Fruit fly (Drosophila melanogaster): ENCODE data around the gene sNPF-R.

DNA sequence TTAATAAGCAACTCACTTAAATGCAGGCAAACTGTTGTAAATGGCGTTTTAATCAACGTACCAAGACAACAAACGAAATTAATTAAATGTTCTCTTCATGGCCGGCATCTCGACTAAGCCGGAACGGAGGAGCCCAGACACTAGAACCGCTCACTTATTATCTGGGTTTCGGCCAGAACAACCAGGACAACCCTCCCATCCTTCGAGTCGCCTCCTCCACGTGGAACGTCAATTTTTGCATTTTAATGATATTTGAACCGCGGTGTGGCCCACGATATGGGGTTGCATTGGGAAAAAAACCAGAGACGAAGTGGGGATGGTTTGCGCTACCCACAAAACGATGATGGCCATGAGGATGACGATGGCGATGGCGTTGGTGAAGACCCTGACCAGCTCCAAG, 3.8 kb downstream of the sNPF-R start:
- no peak for TF ChIP-seq psq (optimal IDR thresholded peaks at IDR 0.05)
- TF ChIP-seq ttk (optimal IDR thresholded peaks at IDR 0.05), result no peak
- TF ChIP-seq h (optimal IDR thresholded peaks at IDR 0.05), result no peak
- no peak for TF ChIP-seq Sin3A (optimal IDR thresholded peaks at IDR 0.05)
- TF ChIP-seq insv (optimal IDR thresholded peaks at IDR 0.05), result no peak
- no peak for TF ChIP-seq Myc (optimal IDR thresholded peaks at IDR 0.05)
